Worm (Caenorhabditis elegans) whole organism, young adult: ENCODE results near the gene F38A1.8.

Experiments used
- C06A6.2 ChIP-seq: fragments of 200-800 bp; sonication (Bioruptor generic); conservative IDR thresholded peaks from 2 replicates; pipeline ENCODE4 v1.3.6; 2022; ENCODE audit warnings: missing genetic modification characterization, missing compliant biosample characterization
- F10E7.11 ChIP-seq: sonication (generic microtip); optimal IDR thresholded peaks from 2 replicates; lab custom pipeline; 2017; ENCODE audit warnings: mild to moderate bottlenecking, missing genetic modification characterization, moderate library complexity, missing compliant biosample characterization
- F23B12.7 ChIP-seq: sonication (generic microtip); optimal IDR thresholded peaks from 2 replicates; lab custom pipeline; 2017; ENCODE audit warnings: missing genetic modification characterization, mild to moderate bottlenecking, missing compliant biosample characterization, antibody characterized with exemption, moderate library complexity; ENCODE audit not compliant: insufficient read depth
- F55B11.4 ChIP-seq: sonication (generic microtip); optimal IDR thresholded peaks from 2 replicates; lab custom pipeline; 2016; ENCODE audit warnings: missing compliant biosample characterization, missing genetic modification characterization, borderline replicate concordance; ENCODE audit not compliant: insufficient read depth
- K11D2.4 ChIP-seq: fragments of 200-800 bp; sonication (Bioruptor generic); IDR thresholded peaks from 2 replicates; pipeline ENCODE4 v1.3.6; 2022; ENCODE audit warnings: missing genetic modification reagents, missing genetic modification characterization, missing compliant biosample characterization
- T07F8.4 ChIP-seq: sonication (generic microtip); optimal IDR thresholded peaks from 2 replicates; lab custom pipeline; 2016; ENCODE audit warnings: mild to moderate bottlenecking, missing genetic modification characterization, moderate library complexity, missing compliant biosample characterization
- Y67H2A.10 ChIP-seq: fragments of 200-800 bp; sonication (Bioruptor generic); conservative IDR thresholded peaks from 2 replicates; pipeline ENCODE4 v1.3.6; 2022; ENCODE audit warnings: missing genetic modification reagents, missing genetic modification characterization, missing compliant biosample characterization
- aptf-2 ChIP-seq: fragments of 200-800 bp; sonication (Bioruptor generic); conservative IDR thresholded peaks from 2 replicates; pipeline ENCODE4 v1.3.6; 2022; ENCODE audit warnings: missing genetic modification reagents, missing genetic modification characterization, missing compliant biosample characterization
- aptf-3 ChIP-seq: fragments of 200-800 bp; sonication (Bioruptor generic); IDR thresholded peaks from 2 replicates; pipeline ENCODE4 v1.3.6; 2022; ENCODE audit warnings: missing genetic modification characterization, missing compliant biosample characterization
- atf-7 ChIP-seq: sonication (generic microtip); optimal IDR thresholded peaks from 2 replicates; lab custom pipeline; 2017; ENCODE audit warnings: mild to moderate bottlenecking, missing genetic modification characterization, missing compliant biosample characterization
- bed-1 ChIP-seq: fragments of 200-800 bp; sonication (Bioruptor generic); IDR thresholded peaks from 2 replicates; pipeline ENCODE4 v1.3.6; 2022; ENCODE audit warnings: missing genetic modification reagents, missing genetic modification characterization, missing compliant biosample characterization
- bed-2 ChIP-seq: fragments of 200-800 bp; sonication (Bioruptor generic); IDR thresholded peaks from 2 replicates; pipeline ENCODE4 v1.3.6; 2022; ENCODE audit warnings: missing genetic modification reagents, missing genetic modification characterization, missing compliant biosample characterization
- cebp-2 ChIP-seq: fragments of 200-800 bp; sonication (Bioruptor generic); IDR thresholded peaks from 2 replicates; pipeline ENCODE4 v1.3.6; 2022; ENCODE audit warnings: missing genetic modification characterization, missing compliant biosample characterization
- ceh-27 ChIP-seq: fragments of 200-800 bp; sonication (Bioruptor generic); optimal IDR thresholded peaks from 2 replicates; lab custom pipeline; 2018; ENCODE audit warnings: mild to moderate bottlenecking, missing genetic modification characterization, moderate library complexity, missing compliant biosample characterization
- dox-1 ChIP-seq: fragments of 200-800 bp; sonication (Bioruptor generic); IDR thresholded peaks from 2 replicates; pipeline ENCODE4 v1.3.6; 2022; ENCODE audit warnings: missing genetic modification reagents, missing genetic modification characterization, missing compliant biosample characterization
- dpl-1 ChIP-seq: fragments of 150-350 bp; optimal IDR thresholded peaks from 2 replicates; lab custom pipeline; 2014; ENCODE audit warnings: missing biosample characterization, missing genetic modification reagents, missing genetic modification characterization
- efl-1 ChIP-seq: fragments of 150-350 bp; optimal IDR thresholded peaks from 2 replicates; lab custom pipeline; 2014; ENCODE audit warnings: missing biosample characterization, missing genetic modification reagents, missing genetic modification characterization
- egl-18 ChIP-seq: fragments of 200-800 bp; sonication (Bioruptor generic); IDR thresholded peaks from 2 replicates; pipeline ENCODE4 v1.3.6; 2022; ENCODE audit warnings: missing genetic modification reagents, missing genetic modification characterization, missing compliant biosample characterization
- egrh-3 ChIP-seq: fragments of 200-800 bp; sonication (Bioruptor generic); IDR thresholded peaks from 2 replicates; pipeline ENCODE4 v1.3.6; 2022; ENCODE audit warnings: missing genetic modification reagents, missing genetic modification characterization, missing compliant biosample characterization
- ets-4 ChIP-seq: fragments of 200-800 bp; sonication (Bioruptor generic); optimal IDR thresholded peaks from 2 replicates; lab custom pipeline; 2018; ENCODE audit warnings: mild to moderate bottlenecking, missing genetic modification characterization, missing compliant biosample characterization
- gei-17 ChIP-seq: fragments of 200-800 bp; sonication (Bioruptor generic); optimal IDR thresholded peaks from 2 replicates; lab custom pipeline; 2018; ENCODE audit warnings: mild to moderate bottlenecking, missing genetic modification characterization, missing compliant biosample characterization
- him-1 ChIP-seq: sonication (generic microtip); optimal IDR thresholded peaks from 2 replicates; lab custom pipeline; 2016; ENCODE audit warnings: missing genotype, missing genetic modification reagents, missing genetic modification characterization, missing compliant biosample characterization
- hlh-12 ChIP-seq: sonication (generic microtip); optimal IDR thresholded peaks from 2 replicates; lab custom pipeline; 2016; ENCODE audit warnings: missing genetic modification characterization, missing compliant biosample characterization
- hlh-26 ChIP-seq: fragments of 200-800 bp; sonication (Bioruptor generic); conservative IDR thresholded peaks from 2 replicates; pipeline ENCODE4 v1.3.6; 2022; ENCODE audit warnings: missing genetic modification reagents, missing genetic modification characterization, missing compliant biosample characterization
- hsf-1 ChIP-seq: fragments of 200-800 bp; sonication (Bioruptor generic); IDR thresholded peaks from 2 replicates; pipeline ENCODE4 v1.3.6; 2022; ENCODE audit warnings: missing genetic modification reagents, missing genetic modification characterization, missing compliant biosample characterization
- let-607 ChIP-seq, 2 experiments: fragments of 200-800 bp in 1 of 2; sonication (Bioruptor generic) in 1 of 2; sonication (generic microtip) in 1 of 2; optimal IDR thresholded peaks; 2 replicates each; lab custom pipeline; 2016 to 2018; ENCODE audit warnings: mild to moderate bottlenecking in 2 of 2, missing compliant biosample characterization in 2 of 2, missing genetic modification characterization in 2 of 2, moderate library complexity in 2 of 2, missing genotype in 1 of 2
- lin-26 ChIP-seq: fragments of 200-800 bp; sonication (Bioruptor generic); IDR thresholded peaks from 2 replicates; pipeline ENCODE4 v1.3.6; 2022; ENCODE audit warnings: missing genetic modification reagents, missing genetic modification characterization, missing compliant biosample characterization
- lin-40 ChIP-seq: sonication (generic microtip); optimal IDR thresholded peaks from 2 replicates; lab custom pipeline; 2016; ENCODE audit warnings: missing genetic modification characterization, mild to moderate bottlenecking, missing compliant biosample characterization, missing genotype, missing genetic modification reagents
- lin-54 ChIP-seq: fragments of 200-800 bp; sonication (Bioruptor generic); optimal IDR thresholded peaks from 2 replicates; lab custom pipeline; 2018; ENCODE audit warnings: mild to moderate bottlenecking, missing genetic modification characterization, missing compliant biosample characterization
- mcd-1 ChIP-seq: fragments of 200-800 bp; sonication (Bioruptor generic); IDR thresholded peaks from 2 replicates; pipeline ENCODE4 v1.3.6; 2022; ENCODE audit warnings: missing genetic modification reagents, missing genetic modification characterization, missing compliant biosample characterization
- mes-4 ChIP-seq: sonication (generic microtip); optimal IDR thresholded peaks from 2 replicates; lab custom pipeline; 2016; ENCODE audit warnings: missing genotype, missing genetic modification characterization, missing compliant biosample characterization
- mxl-1 ChIP-seq: sonication (generic microtip); optimal IDR thresholded peaks from 2 replicates; lab custom pipeline; 2016; ENCODE audit warnings: missing genetic modification characterization, missing compliant biosample characterization
- nfya-1 ChIP-seq: sonication (generic microtip); optimal IDR thresholded peaks from 2 replicates; lab custom pipeline; 2017; ENCODE audit warnings: antibody characterized with exemption, missing compliant biosample characterization, missing genetic modification characterization, borderline replicate concordance; ENCODE audit not compliant: insufficient read depth
- nhr-120 ChIP-seq: fragments of 200-800 bp; sonication (Bioruptor generic); IDR thresholded peaks from 2 replicates; pipeline ENCODE4 v1.3.6; 2022; ENCODE audit warnings: missing genetic modification characterization, missing compliant biosample characterization
- nhr-27 ChIP-seq: fragments of 200-800 bp; sonication (Bioruptor generic); optimal IDR thresholded peaks from 2 replicates; lab custom pipeline; 2018; ENCODE audit warnings: mild to moderate bottlenecking, missing genetic modification characterization, moderate library complexity, missing compliant biosample characterization
- nhr-80 ChIP-seq: sonication (generic microtip); optimal IDR thresholded peaks from 2 replicates; lab custom pipeline; 2016; ENCODE audit warnings: missing genetic modification characterization, missing compliant biosample characterization
- pbrm-1 ChIP-seq: fragments of 200-800 bp; sonication (Bioruptor generic); IDR thresholded peaks from 2 replicates; pipeline ENCODE4 v1.3.6; 2022; ENCODE audit warnings: missing genetic modification reagents, missing genetic modification characterization, missing compliant biosample characterization
- snpc-3.4 ChIP-seq: sonication (generic microtip); optimal IDR thresholded peaks from 2 replicates; lab custom pipeline; 2017; ENCODE audit warnings: missing genetic modification characterization, mild to moderate bottlenecking, missing compliant biosample characterization, antibody characterized with exemption, moderate library complexity, missing genotype, missing genetic modification reagents
- unc-130 ChIP-seq: sonication (generic microtip); optimal IDR thresholded peaks from 2 replicates; lab custom pipeline; 2016; ENCODE audit warnings: missing genetic modification reagents, missing genetic modification characterization, missing compliant biosample characterization
- zfh-2 ChIP-seq: fragments of 200-800 bp; sonication (Bioruptor generic); conservative IDR thresholded peaks from 2 replicates; pipeline ENCODE4 v1.3.6; 2022; ENCODE audit warnings: missing genetic modification reagents, missing genetic modification characterization, missing compliant biosample characterization
- ztf-22 ChIP-seq: fragments of 200-800 bp; sonication (Bioruptor generic); optimal IDR thresholded peaks from 2 replicates; lab custom pipeline; 2018; ENCODE audit warnings: mild to moderate bottlenecking, missing genetic modification characterization, moderate library complexity, missing compliant biosample characterization
- ztf-26 ChIP-seq: sonication (generic microtip); optimal IDR thresholded peaks from 2 replicates; lab custom pipeline; 2017; ENCODE audit warnings: missing genetic modification characterization, missing compliant biosample characterization
- ztf-3 ChIP-seq: fragments of 200-800 bp; sonication (Bioruptor generic); optimal IDR thresholded peaks from 2 replicates; lab custom pipeline; 2018; ENCODE audit warnings: mild to moderate bottlenecking, missing genetic modification characterization, missing compliant biosample characterization

F38A1.8 gene

DNA sequence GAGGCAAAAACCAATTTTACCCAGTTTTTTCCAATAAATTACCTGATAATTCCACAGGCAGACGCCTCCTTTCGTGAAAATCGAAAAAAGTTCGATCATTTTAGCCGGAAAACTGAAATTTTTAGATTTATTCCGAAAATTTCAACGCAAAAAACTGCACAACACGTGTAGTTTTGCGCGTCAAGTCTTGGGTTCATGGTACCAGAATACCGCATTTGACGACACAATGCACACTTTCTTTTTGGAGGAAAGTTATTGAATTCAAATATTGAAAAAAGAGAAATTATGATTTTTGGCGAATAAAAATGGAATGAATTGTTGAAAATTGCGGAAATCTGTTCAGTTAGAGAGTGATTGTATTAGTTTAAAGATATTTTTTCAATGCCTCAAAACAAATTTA is at the start of gene F38A1.8:
Gene F38A1.8, minus strand, starts transcription at position 167 of the 400 bp plus-strand sequence.
- TF ChIP-seq egrh-3 (GFP tag; lab: Robert Waterston, UW): no peak
- no peak for TF ChIP-seq lin-26 (GFP tag; lab: Robert Waterston, UW)
- TF ChIP-seq mcd-1 (GFP tag; lab: Robert Waterston, UW): peak; percentile 50; the same call in 1 of the 2 replicates
- no peak for TF ChIP-seq mxl-1 (tag; lab: Kevin White, UChicago)
- TF ChIP-seq cebp-2 (GFP tag; lab: Robert Waterston, UW): no peak
- TF ChIP-seq him-1: peak; percentile 45
- TF ChIP-seq unc-130: no peak
- no peak for TF ChIP-seq F55B11.4 (tag; lab: Kevin White, UChicago)
- TF ChIP-seq bed-2 (GFP tag; lab: Robert Waterston, UW): no peak
- TF ChIP-seq ets-4 (GFP tag; lab: Kevin White, UChicago): no peak
- TF ChIP-seq snpc-3.4 (tag; lab: Kevin White, UChicago): no peak
- no peak for TF ChIP-seq hsf-1 (GFP tag; lab: Robert Waterston, UW)
- TF ChIP-seq zfh-2: no peak
- no peak for TF ChIP-seq nfya-1 (tag; lab: Kevin White, UChicago)
- no peak for TF ChIP-seq nhr-27
- TF ChIP-seq let-607 (tag; optimal IDR thresholded peaks at IDR 0.05; lab: Kevin White, UChicago): peak; percentile 97 to 98
- TF ChIP-seq aptf-2 (GFP tag; lab: Robert Waterston, UW): no peak
- TF ChIP-seq Y67H2A.10: no peak
- no peak for TF ChIP-seq lin-40 (tag; lab: Kevin White, UChicago)
- no peak for TF ChIP-seq K11D2.4 (GFP tag; lab: Robert Waterston, UW)
- no peak for TF ChIP-seq pbrm-1 (GFP tag; lab: Robert Waterston, UW)
- no peak for TF ChIP-seq mes-4
- TF ChIP-seq dpl-1 (GFP tag; lab: Kevin White, UChicago): peak; percentile 41
- TF ChIP-seq bed-1 (GFP tag; lab: Robert Waterston, UW): no peak
- TF ChIP-seq aptf-3 (GFP tag; lab: Robert Waterston, UW): no peak
- TF ChIP-seq gei-17 (GFP tag; lab: Kevin White, UChicago): no peak
- TF ChIP-seq atf-7 (tag; lab: Kevin White, UChicago): no peak
- no peak for TF ChIP-seq hlh-26 (GFP tag; lab: Robert Waterston, UW)
- no peak for TF ChIP-seq ztf-3 (GFP tag; lab: Kevin White, UChicago)
- peak; percentile 6 for TF ChIP-seq F23B12.7 (tag; lab: Kevin White, UChicago)
- TF ChIP-seq hlh-12 (tag; lab: Kevin White, UChicago): no peak
- peak; percentile 56 for TF ChIP-seq lin-54 (GFP tag; lab: Kevin White, UChicago)
- no peak for TF ChIP-seq ceh-27 (GFP tag; lab: Kevin White, UChicago)
- TF ChIP-seq efl-1 (GFP tag; lab: Kevin White, UChicago): peak; percentile 47
- TF ChIP-seq T07F8.4: no peak

- no peak for TF ChIP-seq C06A6.2
- no peak for TF ChIP-seq ztf-22 (GFP tag; lab: Kevin White, UChicago)
- no peak for TF ChIP-seq pbrm-1 (GFP tag; lab: Robert Waterston, UW)
- no peak for TF ChIP-seq ets-4 (GFP tag; lab: Kevin White, UChicago)
- no peak for TF ChIP-seq gei-17 (GFP tag; lab: Kevin White, UChicago)
- no peak for TF ChIP-seq nhr-80 (tag; lab: Kevin White, UChicago)
- TF ChIP-seq egl-18 (GFP tag; lab: Robert Waterston, UW): no peak
- TF ChIP-seq efl-1 (GFP tag; lab: Kevin White, UChicago): no peak
- TF ChIP-seq F10E7.11 (tag; lab: Kevin White, UChicago): no peak
- no peak for TF ChIP-seq nhr-120 (GFP tag; lab: Robert Waterston, UW)
- no peak for TF ChIP-seq ztf-26 (tag; lab: Kevin White, UChicago)
- TF ChIP-seq dox-1 (GFP tag; lab: Robert Waterston, UW): no peak
Observed at ce11 chrIV:1289327-1289726, 49.7 kb upstream of the F38A1.8 start, which contains the start of gene plst-1. Gene plst-1 (plus strand): TSS chrIV:1289627.
